Fruit fly (Drosophila melanogaster): ENCODE results near the gene ed.

- TF ChIP-seq Clk (GFP tag; optimal IDR thresholded peaks at IDR 0.05) (no peak), Hr96 (GFP tag; optimal IDR thresholded peaks at IDR 0.05) (no peak), kay (GFP tag; ENCODE audit: borderline replicate concordance) (no peak), CG14711 (tag; optimal IDR thresholded peaks at IDR 0.05) (no peak), CG1620 (GFP tag; optimal IDR thresholded peaks at IDR 0.05) (no peak)
These were observed at the start of gene ed for dm6 chr2L:4031203-4032096.
